Fruit fly (Drosophila melanogaster) whole organism, embryonic: ENCODE data around the gene Atpalpha.

Source experiments
- CG10209 ChIP-seq: fragments of 200-800 bp; sonication (Bioruptor generic); optimal IDR thresholded peaks from 3 replicates; lab custom pipeline; 2017; ENCODE audit warnings: missing biosample characterization, mild to moderate bottlenecking, missing genetic modification characterization, missing genetic modification reagents
- CG12071 ChIP-seq: fragments of 200-800 bp; sonication (Bioruptor generic); optimal IDR thresholded peaks from 3 replicates; lab custom pipeline; 2018; ENCODE audit warnings: missing biosample characterization, mild to moderate bottlenecking, missing genetic modification characterization
- CG17359 ChIP-seq: fragments of 200-800 bp; sonication (Bioruptor generic); optimal IDR thresholded peaks from 3 replicates; lab custom pipeline; 2018; ENCODE audit warnings: missing biosample characterization, mild to moderate bottlenecking, missing genetic modification characterization, moderate library complexity
- CG17912 ChIP-seq: fragments of 200-800 bp; sonication (Bioruptor generic); optimal IDR thresholded peaks from 2 replicates; lab custom pipeline; 2018; ENCODE audit warnings: missing biosample characterization, mild to moderate bottlenecking, missing genetic modification characterization
- CG2199 ChIP-seq: fragments of 200-800 bp; sonication (Bioruptor generic); IDR thresholded peaks from 3 replicates; pipeline ENCODE4 v1.3.6; 2022; ENCODE audit warnings: missing biosample characterization, missing genetic modification characterization
- CG30431 ChIP-seq: fragments of 200-800 bp; sonication (Bioruptor generic); optimal IDR thresholded peaks from 2 replicates; lab custom pipeline; 2017; ENCODE audit warnings: missing biosample characterization, missing genetic modification characterization
- CG32532 ChIP-seq: fragments of 200-800 bp; sonication (Bioruptor generic); IDR thresholded peaks from 2 replicates; pipeline ENCODE4 v1.3.6; 2022; ENCODE audit warnings: missing biosample characterization, missing genetic modification characterization
- CG34376 ChIP-seq: fragments of 200-800 bp; sonication (Bioruptor generic); optimal IDR thresholded peaks from 2 replicates; lab custom pipeline; 2018; ENCODE audit warnings: missing biosample characterization, mild to moderate bottlenecking, missing genetic modification characterization
- CG6175 ChIP-seq: fragments of 200-800 bp; sonication (Bioruptor generic); IDR thresholded peaks from 3 replicates; pipeline ENCODE4 v1.3.6; 2022; ENCODE audit warnings: missing biosample characterization, missing genetic modification characterization
- CG6689 ChIP-seq: fragments of 200-800 bp; sonication (Bioruptor generic); IDR thresholded peaks from 2 replicates; pipeline ENCODE4 v1.3.6; 2022; ENCODE audit warnings: missing biosample characterization, missing genetic modification characterization
- CG7786 ChIP-seq: fragments of 200-800 bp; sonication (Bioruptor generic); optimal IDR thresholded peaks from 2 replicates; lab custom pipeline; 2016; ENCODE audit warnings: missing biosample characterization, missing genetic modification characterization
- CG7987 ChIP-seq: fragments of 200-800 bp; sonication (Bioruptor generic); optimal IDR thresholded peaks from 2 replicates; lab custom pipeline; 2018; ENCODE audit warnings: missing biosample characterization, mild to moderate bottlenecking, missing genetic modification characterization, moderate library complexity
- CG8388 ChIP-seq: fragments of 200-800 bp; sonication (Bioruptor generic); optimal IDR thresholded peaks from 2 replicates; lab custom pipeline; 2019; ENCODE audit warnings: missing biosample characterization, mild to moderate bottlenecking, missing genetic modification characterization, moderate library complexity
- CG9876 ChIP-seq: fragments of 200-800 bp; sonication (Bioruptor generic); optimal IDR thresholded peaks from 2 replicates; lab custom pipeline; 2016; ENCODE audit warnings: missing biosample characterization, missing genetic modification characterization
- CG9932 ChIP-seq: fragments of 200-800 bp; sonication (Bioruptor generic); IDR thresholded peaks from 2 replicates; pipeline ENCODE4 v1.3.6; 2022; ENCODE audit warnings: missing biosample characterization, missing genetic modification characterization
- H2.0 ChIP-seq: fragments of 200-800 bp; sonication (Bioruptor generic); IDR thresholded peaks from 2 replicates; pipeline ENCODE4 v1.3.6; 2022; ENCODE audit warnings: missing biosample characterization, missing genetic modification characterization
- Hr3 ChIP-seq: fragments of 200-800 bp; sonication (Bioruptor generic); optimal IDR thresholded peaks from 3 replicates; lab custom pipeline; 2016; ENCODE audit warnings: missing biosample characterization, missing genetic modification characterization
- Hr78 ChIP-seq, 2 experiments: fragments of 200-800 bp in 1 of 2; fragments of >200 bp in 1 of 2; sonication (Bioruptor generic) in 1 of 2; optimal IDR thresholded peaks; 2 replicates each; lab custom pipeline; 2017 to 2019; ENCODE audit warnings: missing biosample characterization in 2 of 2, missing genetic modification characterization in 2 of 2, mild to moderate bottlenecking in 1 of 2, moderate library complexity in 1 of 2
- Kr ChIP-seq: fragments of 200-800 bp; sonication (Bioruptor generic); optimal IDR thresholded peaks from 2 replicates; lab custom pipeline; 2017; ENCODE audit warnings: missing biosample characterization, mild to moderate bottlenecking, missing genetic modification characterization
- Lhr ChIP-seq: fragments of 200-800 bp; sonication (Bioruptor generic); optimal IDR thresholded peaks from 3 replicates; lab custom pipeline; 2017; ENCODE audit warnings: mild to moderate bottlenecking, missing biosample characterization, missing genetic modification reagents, missing genetic modification characterization
- MTF-1 ChIP-seq: fragments of 200-800 bp; sonication (Bioruptor generic); optimal IDR thresholded peaks from 2 replicates; lab custom pipeline; 2018; ENCODE audit warnings: missing biosample characterization, mild to moderate bottlenecking, missing genetic modification characterization, borderline replicate concordance
- Mrtf ChIP-seq: fragments of 200-800 bp; sonication (Bioruptor generic); IDR thresholded peaks from 3 replicates; pipeline ENCODE4 v1.3.6; 2022; ENCODE audit warnings: missing biosample characterization, missing genetic modification characterization
- Nf-YB ChIP-seq: fragments of 200-800 bp; sonication (Bioruptor generic); optimal IDR thresholded peaks from 3 replicates; lab custom pipeline; 2019; ENCODE audit warnings: missing biosample characterization, mild to moderate bottlenecking, missing genetic modification characterization, moderate library complexity
- Nf-YC ChIP-seq: fragments of 200-800 bp; optimal IDR thresholded peaks from 3 replicates; lab custom pipeline; 2019; ENCODE audit warnings: missing biosample characterization, mild to moderate bottlenecking, missing genetic modification characterization, moderate library complexity
- Ptx1 ChIP-seq: fragments of 200-800 bp; sonication (Bioruptor generic); IDR thresholded peaks from 2 replicates; pipeline ENCODE4 v1.3.6; 2022; ENCODE audit warnings: missing biosample characterization, missing genetic modification characterization
- Sry-δ ChIP-seq: fragments of 200-800 bp; sonication (Bioruptor generic); optimal IDR thresholded peaks from 2 replicates; lab custom pipeline; 2016; ENCODE audit warnings: missing biosample characterization, missing genetic modification characterization
- Tbp ChIP-seq: fragments of >200 bp; optimal IDR thresholded peaks from 2 replicates; lab custom pipeline; 2018; ENCODE audit warnings: missing biosample characterization, missing genetic modification characterization
- al ChIP-seq: fragments of 200-800 bp; sonication (Bioruptor generic); IDR thresholded peaks from 2 replicates; pipeline ENCODE4 v1.3.6; 2022; ENCODE audit warnings: missing biosample characterization, missing genetic modification characterization
- ap ChIP-seq: fragments of 200-800 bp; sonication (Bioruptor generic); IDR thresholded peaks from 2 replicates; pipeline ENCODE4 v1.3.6; 2022; ENCODE audit warnings: missing biosample characterization, missing genetic modification characterization
- bsh ChIP-seq, 2 experiments: fragments of 200-800 bp; sonication (Bioruptor generic); optimal IDR thresholded peaks; 2 replicates each; lab custom pipeline; 2017 to 2018; ENCODE audit warnings: mild to moderate bottlenecking in 2 of 2, missing biosample characterization in 2 of 2, missing genetic modification characterization in 2 of 2, moderate library complexity in 1 of 2
- corto ChIP-seq: fragments of 200-800 bp; sonication (Bioruptor generic); optimal IDR thresholded peaks from 2 replicates; lab custom pipeline; 2016; ENCODE audit warnings: missing biosample characterization, mild to moderate bottlenecking, missing genetic modification characterization, moderate library complexity
- cwo ChIP-seq: fragments of 200-800 bp; sonication (Bioruptor generic); optimal IDR thresholded peaks from 3 replicates; lab custom pipeline; 2017; ENCODE audit warnings: missing biosample characterization, missing genetic modification characterization, mild to moderate bottlenecking, moderate library complexity, missing genetic modification reagents
- danr ChIP-seq: fragments of 200-800 bp; sonication (Bioruptor generic); IDR thresholded peaks from 2 replicates; pipeline ENCODE4 v1.3.6; 2022; ENCODE audit warnings: missing biosample characterization, missing genetic modification characterization
- dimm ChIP-seq: fragments of 200-800 bp; sonication (Bioruptor generic); IDR thresholded peaks from 2 replicates; pipeline ENCODE4 v1.3.6; 2022; ENCODE audit warnings: missing biosample characterization, missing genetic modification characterization
- emc ChIP-seq: fragments of 200-800 bp; sonication (Bioruptor generic); optimal IDR thresholded peaks from 2 replicates; lab custom pipeline; 2016; ENCODE audit warnings: missing biosample characterization, missing genetic modification characterization
- eve ChIP-seq, 2 experiments: fragments of >200 bp; optimal IDR thresholded peaks; 2 replicates each; lab custom pipeline; 2017; ENCODE audit warnings: missing biosample characterization in 2 of 2, missing genetic modification characterization in 2 of 2
- hb ChIP-seq: fragments of 200-800 bp; sonication (Bioruptor generic); IDR thresholded peaks from 3 replicates; pipeline ENCODE4 v1.3.6; 2022; ENCODE audit warnings: missing biosample characterization, missing genetic modification characterization; ENCODE audit not compliant: partially characterized antibody
- insv ChIP-seq, 2 experiments: fragments of 200-800 bp; sonication (Bioruptor generic); optimal IDR thresholded peaks; 3 replicates each; lab custom pipeline; 2016 to 2018; ENCODE audit warnings: missing biosample characterization in 2 of 2, missing genetic modification characterization in 2 of 2
- kay ChIP-seq: fragments of 200-800 bp; sonication (Bioruptor generic); optimal IDR thresholded peaks from 2 replicates; lab custom pipeline; 2016; ENCODE audit warnings: missing biosample characterization, missing genetic modification characterization
- maf-S ChIP-seq: fragments of 200-800 bp; sonication (Bioruptor generic); optimal IDR thresholded peaks from 2 replicates; lab custom pipeline; 2016; ENCODE audit warnings: missing biosample characterization, missing genetic modification characterization
- mirr ChIP-seq: fragments of 200-800 bp; sonication (Bioruptor generic); optimal IDR thresholded peaks from 3 replicates; lab custom pipeline; 2018; ENCODE audit warnings: missing biosample characterization, mild to moderate bottlenecking, missing genetic modification characterization
- oc ChIP-seq: fragments of 200-800 bp; sonication (Bioruptor generic); optimal IDR thresholded peaks from 2 replicates; lab custom pipeline; 2018; ENCODE audit warnings: missing biosample characterization, mild to moderate bottlenecking, missing genetic modification characterization, moderate library complexity
- psq ChIP-seq: fragments of 200-800 bp; sonication (Bioruptor generic); optimal IDR thresholded peaks from 2 replicates; lab custom pipeline; 2017; ENCODE audit warnings: missing biosample characterization, missing genetic modification characterization
- sd ChIP-seq: fragments of 200-800 bp; sonication (Bioruptor generic); optimal IDR thresholded peaks from 3 replicates; lab custom pipeline; 2018; ENCODE audit warnings: missing biosample characterization, mild to moderate bottlenecking, missing genetic modification characterization, moderate library complexity
- sisA ChIP-seq: fragments of 200-800 bp; sonication (Bioruptor generic); IDR thresholded peaks from 2 replicates; pipeline ENCODE4 v1.3.6; 2022; ENCODE audit warnings: missing biosample characterization, missing genetic modification characterization
- sna ChIP-seq: fragments of 200-800 bp; sonication (Bioruptor generic); IDR thresholded peaks from 2 replicates; pipeline ENCODE4 v1.3.6; 2022; ENCODE audit warnings: missing biosample characterization, missing genetic modification characterization; ENCODE audit not compliant: partially characterized antibody
- so ChIP-seq: fragments of 200-800 bp; sonication (Bioruptor generic); IDR thresholded peaks from 3 replicates; pipeline ENCODE4 v1.3.6; 2022; ENCODE audit warnings: missing biosample characterization, missing genetic modification characterization
- tll ChIP-seq, 2 experiments: fragments of 200-800 bp in 1 of 2; fragments of >200 bp in 1 of 2; sonication (Bioruptor generic) in 1 of 2; optimal IDR thresholded peaks; 2 replicates each; lab custom pipeline; 2017 to 2019; ENCODE audit warnings: missing biosample characterization in 2 of 2, missing genetic modification characterization in 2 of 2, mild to moderate bottlenecking in 1 of 2, moderate library complexity in 1 of 2
- trem ChIP-seq: fragments of 200-800 bp; optimal IDR thresholded peaks from 3 replicates; lab custom pipeline; 2019; ENCODE audit warnings: missing biosample characterization, mild to moderate bottlenecking, missing genetic modification characterization, moderate library complexity
- zen ChIP-seq: fragments of 200-800 bp; sonication (Bioruptor generic); optimal IDR thresholded peaks from 3 replicates; lab custom pipeline; 2018; ENCODE audit warnings: missing biosample characterization, mild to moderate bottlenecking, missing genetic modification characterization, moderate library complexity
- zfh2 ChIP-seq: fragments of 200-800 bp; sonication (Bioruptor generic); optimal IDR thresholded peaks from 2 replicates; lab custom pipeline; 2016; ENCODE audit warnings: missing biosample characterization, missing genetic modification characterization

The Atpalpha gene

DNA sequence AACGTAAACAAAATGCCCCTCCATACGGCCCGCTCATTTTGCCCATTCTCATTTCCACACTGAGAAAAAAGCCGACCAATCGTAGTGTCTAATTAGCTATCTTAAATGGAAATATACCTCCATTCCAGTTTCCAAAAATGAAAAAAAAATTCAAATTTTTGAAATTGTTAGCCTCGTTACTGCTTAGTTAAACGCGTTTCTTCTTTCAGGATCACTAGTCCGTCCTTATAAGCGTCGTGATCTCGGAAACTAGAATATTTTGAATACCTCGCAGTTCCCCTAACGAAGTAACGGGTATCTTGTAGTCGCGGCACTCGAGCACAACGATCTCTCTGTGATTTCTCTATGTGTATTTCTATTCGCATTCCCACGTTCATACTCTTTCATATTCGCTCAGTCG, 41.1 kb downstream of the Atpalpha start (continued):
- TF ChIP-seq CG17359 (tag; lab: Kevin White, UChicago) (no peak), Sry-δ (GFP tag; lab: Kevin White, UChicago) (peak; percentile 29), CG8388 (GFP tag; lab: Kevin White, UChicago) (peak; percentile 27), CG2199 (no peak), H2.0 (no peak), zfh2 (GFP tag; lab: Kevin White, UChicago) (peak; percentile 61), CG17912 (GFP tag; lab: Kevin White, UChicago) (no peak), Nf-YB (GFP tag; lab: Kevin White, UChicago) (peak; percentile 18), al (GFP tag; lab: Robert Waterston, UW) (peak; percentile 44; the same call in 1 of the 2 replicates), tll (GFP tag; optimal IDR thresholded peaks at IDR 0.05; lab: Kevin White, UChicago) (no peak), maf-S (GFP tag; lab: Kevin White, UChicago) (peak; percentile 44), oc (no peak), dimm (GFP tag; lab: Robert Waterston, UW) (no peak), mirr (GFP tag; lab: Kevin White, UChicago) (no peak), Nf-YC (peak; percentile 53), CG34376 (GFP tag; lab: Kevin White, UChicago) (no peak), sd (tag; lab: Kevin White, UChicago) (peak; percentile 5), trem (tag; lab: Kevin White, UChicago) (no peak), Ptx1 (GFP tag; lab: Robert Waterston, UW) (peak; percentile 68), Hr78 (GFP tag; optimal IDR thresholded peaks at IDR 0.05; lab: Kevin White, UChicago) (no peak), Lhr (no peak), CG30431 (GFP tag; lab: Kevin White, UChicago) (no peak), danr (GFP tag; lab: Robert Waterston, UW) (0 out of 2 replicates have a peak, but pooled peaks have one; percentile 24), Tbp (GFP tag; lab: Kevin White, UChicago) (no peak), Kr (GFP tag; lab: Kevin White, UChicago) (no peak), sna (no peak), CG7987 (GFP tag; lab: Kevin White, UChicago) (no peak), CG9932 (GFP tag; lab: Robert Waterston, UW) (peak; percentile 62), CG32532 (GFP tag; lab: Robert Waterston, UW) (peak; percentile 63), so (no peak), Mrtf (no peak), CG6175 (GFP tag; lab: Robert Waterston, UW) (peak; percentile 18; the same call in 1 of the 3 replicates), cwo (GFP tag; lab: Kevin White, UChicago) (peak; percentile 5), CG9876 (GFP tag; lab: Kevin White, UChicago) (peak; percentile 31), corto (GFP tag; lab: Kevin White, UChicago) (no peak), CG6689 (GFP tag; lab: Robert Waterston, UW) (peak; percentile 56), eve (GFP tag; optimal IDR thresholded peaks at IDR 0.05; lab: Kevin White, UChicago) (no peak), hb (GFP tag; lab: Robert Waterston, UW) (no peak), sisA (GFP tag; lab: Robert Waterston, UW) (peak; percentile 58), zen (no peak), Hr3 (GFP tag; lab: Kevin White, UChicago) (peak; percentile 42), bsh (GFP tag; optimal IDR thresholded peaks at IDR 0.05; lab: Kevin White, UChicago) (no peak), CG10209 (GFP tag; lab: Kevin White, UChicago) (peak; percentile 49), CG7786 (GFP tag; lab: Kevin White, UChicago) (peak; percentile 48), kay (peak; percentile 11), ap (GFP tag; lab: Robert Waterston, UW) (no peak), emc (no peak), insv (GFP tag; optimal IDR thresholded peaks at IDR 0.05; lab: Kevin White, UChicago) (no peak), psq (GFP tag; lab: Kevin White, UChicago) (no peak), CG12071 (GFP tag; lab: Kevin White, UChicago) (no peak), MTF-1 (GFP tag; lab: Kevin White, UChicago) (no peak)
